Worm (Caenorhabditis elegans): ENCODE results near the gene immt-2.

The immt-2 gene

DNA sequence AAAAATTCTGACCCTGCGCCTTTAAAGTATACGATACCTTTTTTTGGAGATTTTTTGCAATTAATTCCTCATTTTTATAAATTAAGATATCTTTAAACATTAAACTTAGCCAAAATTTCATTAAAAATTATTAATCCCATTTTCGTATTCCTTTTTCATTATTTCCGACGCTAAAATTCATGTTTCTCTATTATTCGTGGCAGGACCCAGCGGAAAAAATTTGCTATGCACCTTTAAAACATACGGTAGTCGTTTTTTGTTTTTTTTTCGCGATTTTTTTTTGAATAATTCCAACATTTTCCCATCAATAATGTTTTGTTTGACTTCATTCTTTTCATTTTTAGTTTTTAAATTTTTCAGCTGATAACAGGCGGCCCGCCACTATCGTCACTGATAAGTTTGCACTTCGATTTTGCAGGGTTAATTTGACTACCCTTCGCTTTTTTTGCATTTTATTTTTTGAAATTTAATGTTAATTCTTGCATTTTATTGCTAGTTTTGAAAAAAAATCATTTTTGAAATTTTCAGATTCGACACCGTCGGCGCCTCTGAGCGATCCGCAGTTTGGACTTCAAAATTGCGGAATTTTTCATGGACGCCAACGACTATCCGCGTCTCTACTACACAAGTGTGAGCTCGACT lies 41.9 kb upstream of the immt-2 start, which contains the start of gene dkf-2 (continued):
- TF ChIP-seq duxl-1 (tag; optimal IDR thresholded peaks at IDR 0.05; ENCODE audit: poor library complexity) (no peak), nhr-48 (tag; optimal IDR thresholded peaks at IDR 0.05) (no peak), tag-97 (GFP tag; IDR thresholded peaks at IDR 0.05) (no peak), fos-1 (tag; optimal IDR thresholded peaks at IDR 0.05) (no peak), F26F4.8 (GFP tag; conservative IDR thresholded peaks at IDR 0.05) (no peak), Y5F2A.4 (GFP tag; optimal IDR thresholded peaks at IDR 0.05) (no peak), ceh-32 (tag; optimal IDR thresholded peaks at IDR 0.05; ENCODE audit: poor library complexity) (no peak), F37D6.2 (tag; optimal IDR thresholded peaks at IDR 0.05) (no peak), ama-1 (optimal IDR thresholded peaks at IDR 0.05) (no peak)

- TF ChIP-seq ces-1 (GFP tag; optimal IDR thresholded peaks at IDR 0.05) = peak; percentile 9
- TF ChIP-seq lsy-2 (tag; optimal IDR thresholded peaks at IDR 0.05) = no peak
Observed at ce11 chrV:16749473-16749872, 39.6 kb upstream of the immt-2 start.

- no peak for TF ChIP-seq dmd-8 (GFP tag; IDR thresholded peaks at IDR 0.05)
- TF ChIP-seq aha-1 (tag) = peak; percentile 52
- TF ChIP-seq mxl-3 (GFP tag; optimal IDR thresholded peaks at IDR 0.05) = no peak
- no peak for TF ChIP-seq spr-1 (tag; optimal IDR thresholded peaks at IDR 0.05)
- no peak for TF ChIP-seq hif-1 (tag; optimal IDR thresholded peaks at IDR 0.05)
- peak; percentile 41 for TF ChIP-seq fkh-10 (GFP tag; optimal IDR thresholded peaks at IDR 0.05)
- no peak for TF ChIP-seq mep-1 (tag; optimal IDR thresholded peaks at IDR 0.05)
- TF ChIP-seq mxl-2 (GFP tag; conservative IDR thresholded peaks at IDR 0.05) = no peak
- peak in 1 of 2 experiments; percentile 97 for TF ChIP-seq unc-62 (GFP tag; optimal IDR thresholded peaks at IDR 0.05 in 1 of 2)
- no peak for TF ChIP-seq unc-62 (tag; optimal IDR thresholded peaks at IDR 0.05)
Observed at ce11 chrV:16752089-16753030, 36.7 kb upstream of the immt-2 start.

DNA sequence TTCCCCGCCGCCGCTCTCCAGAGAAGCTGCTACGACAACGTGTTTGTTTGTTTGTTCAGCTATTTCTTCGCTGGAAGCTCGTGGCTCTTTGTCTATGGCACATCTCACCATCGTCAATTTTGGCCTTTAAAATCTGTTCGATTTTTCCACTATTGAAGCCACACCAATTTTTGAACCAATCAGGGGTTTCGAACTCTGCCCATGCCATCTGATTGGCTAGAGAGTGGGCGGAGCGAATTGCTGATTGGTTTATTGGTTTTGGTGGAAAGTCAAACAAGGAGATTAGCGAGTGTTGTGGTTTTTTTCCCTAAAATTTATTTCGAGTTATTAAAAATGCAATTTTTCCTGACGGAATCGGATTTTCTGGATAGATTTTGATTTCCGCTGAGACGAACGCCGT lies 32.9 kb upstream of the immt-2 start:
- TF ChIP-seq mep-1 (tag; optimal IDR thresholded peaks at IDR 0.05) (no peak), nhr-77 (tag; optimal IDR thresholded peaks at IDR 0.05) (no peak), dmd-9 (GFP tag; IDR thresholded peaks at IDR 0.05) (no peak), madf-5 (GFP tag; IDR thresholded peaks at IDR 0.05) (no peak), skn-1 (tag; optimal IDR thresholded peaks at IDR 0.05) (no peak), F49E8.2 (tag; optimal IDR thresholded peaks at IDR 0.05; ENCODE audit: borderline replicate concordance) (no peak), gei-8 (GFP tag; optimal IDR thresholded peaks at IDR 0.05) (no peak), madf-9 (GFP tag; conservative IDR thresholded peaks at IDR 0.05) (no peak), rbr-2 (tag; optimal IDR thresholded peaks at IDR 0.05) (no peak), nhr-48 (tag; optimal IDR thresholded peaks at IDR 0.05) (no peak), unc-62 (GFP tag; optimal IDR thresholded peaks at IDR 0.05 in 1 of 2) (no peak), unc-62 (tag; optimal IDR thresholded peaks at IDR 0.05) (no peak), php-3 (GFP tag; IDR thresholded peaks at IDR 0.05) (no peak), mxl-3 (GFP tag; optimal IDR thresholded peaks at IDR 0.05) (no peak)

DNA sequence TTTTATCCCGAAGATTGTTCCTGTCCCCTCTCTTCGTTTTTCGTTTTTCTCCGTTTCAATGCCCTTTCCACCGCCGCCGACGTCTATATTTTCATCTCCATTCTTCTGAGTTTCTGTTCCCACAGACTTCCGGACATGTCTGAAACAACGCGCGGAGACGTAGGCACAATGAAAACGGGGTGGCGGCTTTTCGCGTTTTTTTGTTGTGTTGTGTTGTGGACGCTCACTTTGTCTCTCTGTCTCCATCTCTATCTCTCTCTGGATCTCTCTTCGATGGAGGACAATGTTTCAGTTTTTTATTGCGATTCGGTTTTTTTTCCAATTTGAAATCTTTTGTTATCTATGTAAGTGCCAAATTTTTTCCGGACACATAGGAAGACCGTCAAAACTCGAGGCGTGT lies 29.1 kb upstream of the immt-2 start:
- TF ChIP-seq zfp-3 (GFP tag; conservative IDR thresholded peaks at IDR 0.05) (no peak), ceh-28 (tag; optimal IDR thresholded peaks at IDR 0.05) (no peak), aha-1 (tag) (peak; percentile 6), aly-2 (tag; optimal IDR thresholded peaks at IDR 0.05) (no peak), ceh-82 (tag; optimal IDR thresholded peaks at IDR 0.05) (no peak)

All from whole organism, L4 larva.